Worm (Caenorhabditis elegans) whole organism, young adult: ENCODE results near the gene F38E1.3.
A peak's percentile ranks its signal among the peaks of the same experiment; 100 is the strongest.

Experiments used
- B0261.1 ChIP-seq: sonication (generic microtip); optimal IDR thresholded peaks from 2 replicates; lab custom pipeline; 2016; ENCODE audit warnings: mild to moderate bottlenecking, missing genetic modification characterization, moderate library complexity, missing compliant biosample characterization
- F10E7.11 ChIP-seq: sonication (generic microtip); optimal IDR thresholded peaks from 2 replicates; lab custom pipeline; 2017; ENCODE audit warnings: mild to moderate bottlenecking, missing genetic modification characterization, moderate library complexity, missing compliant biosample characterization
- F22D6.2 ChIP-seq: sonication (generic microtip); optimal IDR thresholded peaks from 2 replicates; lab custom pipeline; 2016; ENCODE audit warnings: mild to moderate bottlenecking, missing genetic modification characterization, missing compliant biosample characterization
- F33H1.4 ChIP-seq: fragments of 200-800 bp; sonication (Bioruptor generic); IDR thresholded peaks from 2 replicates; pipeline ENCODE4 v1.3.6; 2022; ENCODE audit warnings: missing genetic modification reagents, missing genetic modification characterization, missing compliant biosample characterization
- F37B4.10 ChIP-seq: fragments of 200-800 bp; sonication (Bioruptor generic); IDR thresholded peaks from 2 replicates; pipeline ENCODE4 v1.3.6; 2022; ENCODE audit warnings: missing genetic modification characterization, missing compliant biosample characterization
- F49E8.2 ChIP-seq: sonication (generic microtip); optimal IDR thresholded peaks from 3 replicates; lab custom pipeline; 2017; ENCODE audit warnings: missing genetic modification characterization, mild to moderate bottlenecking, missing compliant biosample characterization, antibody characterized with exemption, moderate library complexity; ENCODE audit not compliant: insufficient read depth
- K11D2.4 ChIP-seq: fragments of 200-800 bp; sonication (Bioruptor generic); IDR thresholded peaks from 2 replicates; pipeline ENCODE4 v1.3.6; 2022; ENCODE audit warnings: missing genetic modification reagents, missing genetic modification characterization, missing compliant biosample characterization
- T26A5.8 ChIP-seq: sonication (generic microtip); optimal IDR thresholded peaks from 2 replicates; lab custom pipeline; 2016; ENCODE audit warnings: missing genetic modification characterization, missing compliant biosample characterization
- Y53G8AR.9 ChIP-seq: fragments of 200-800 bp; sonication (Bioruptor generic); conservative IDR thresholded peaks from 2 replicates; pipeline ENCODE4 v1.3.6; 2022; ENCODE audit warnings: missing genetic modification reagents, missing genetic modification characterization, missing compliant biosample characterization
- Y79H2A.3 ChIP-seq: fragments of 200-800 bp; sonication (Bioruptor generic); conservative IDR thresholded peaks from 2 replicates; pipeline ENCODE4 v1.3.6; 2022; ENCODE audit warnings: missing genetic modification reagents, missing genetic modification characterization, missing compliant biosample characterization
- ZK185.1 ChIP-seq: sonication (generic microtip); optimal IDR thresholded peaks from 2 replicates; lab custom pipeline; 2016; ENCODE audit warnings: mild to moderate bottlenecking, missing genetic modification characterization, missing compliant biosample characterization; ENCODE audit not compliant: poor library complexity, severe bottlenecking
- aptf-2 ChIP-seq: fragments of 200-800 bp; sonication (Bioruptor generic); conservative IDR thresholded peaks from 2 replicates; pipeline ENCODE4 v1.3.6; 2022; ENCODE audit warnings: missing genetic modification reagents, missing genetic modification characterization, missing compliant biosample characterization
- attf-6 ChIP-seq: fragments of 200-800 bp; sonication (Bioruptor generic); IDR thresholded peaks from 2 replicates; pipeline ENCODE4 v1.3.6; 2022; ENCODE audit warnings: missing genetic modification reagents, missing genetic modification characterization, missing compliant biosample characterization
- ccch-3 ChIP-seq: fragments of 200-800 bp; sonication (Bioruptor generic); optimal IDR thresholded peaks from 2 replicates; lab custom pipeline; 2018; ENCODE audit warnings: mild to moderate bottlenecking, missing genetic modification characterization, missing compliant biosample characterization
- cebp-1 ChIP-seq, 2 experiments: fragments of 200-800 bp in 1 of 2; sonication (Bioruptor generic) in 1 of 2; sonication (generic microtip) in 1 of 2; IDR thresholded peaks in 1 of 2; optimal IDR thresholded peaks in 1 of 2; 2 replicates each; pipeline versions ENCODE4 v1.3.6 to Lab custom; 2017 to 2022; ENCODE audit warnings: missing compliant biosample characterization in 2 of 2, missing genetic modification characterization in 2 of 2, mild to moderate bottlenecking in 1 of 2, missing genetic modification reagents in 1 of 2, moderate library complexity in 1 of 2
- ceh-27 ChIP-seq: fragments of 200-800 bp; sonication (Bioruptor generic); optimal IDR thresholded peaks from 2 replicates; lab custom pipeline; 2018; ENCODE audit warnings: mild to moderate bottlenecking, missing genetic modification characterization, moderate library complexity, missing compliant biosample characterization
- ceh-79 ChIP-seq: sonication (generic microtip); optimal IDR thresholded peaks from 2 replicates; lab custom pipeline; 2017; ENCODE audit warnings: mild to moderate bottlenecking, missing genetic modification characterization, missing compliant biosample characterization
- chd-7 ChIP-seq: sonication (generic microtip); optimal IDR thresholded peaks from 2 replicates; lab custom pipeline; 2016; ENCODE audit warnings: mild to moderate bottlenecking, missing genetic modification characterization, moderate library complexity, missing compliant biosample characterization
- die-1 ChIP-seq: sonication (generic microtip); optimal IDR thresholded peaks from 2 replicates; lab custom pipeline; 2016; ENCODE audit warnings: missing genotype, mild to moderate bottlenecking, missing genetic modification characterization, missing compliant biosample characterization
- dpff-1 ChIP-seq: sonication (generic microtip); optimal IDR thresholded peaks from 2 replicates; lab custom pipeline; 2017; ENCODE audit warnings: mild to moderate bottlenecking, missing genetic modification characterization, missing compliant biosample characterization
- egl-18 ChIP-seq: fragments of 200-800 bp; sonication (Bioruptor generic); IDR thresholded peaks from 2 replicates; pipeline ENCODE4 v1.3.6; 2022; ENCODE audit warnings: missing genetic modification reagents, missing genetic modification characterization, missing compliant biosample characterization
- egrh-3 ChIP-seq: fragments of 200-800 bp; sonication (Bioruptor generic); IDR thresholded peaks from 2 replicates; pipeline ENCODE4 v1.3.6; 2022; ENCODE audit warnings: missing genetic modification reagents, missing genetic modification characterization, missing compliant biosample characterization
- ekl-4 ChIP-seq: fragments of 200-800 bp; sonication (Bioruptor generic); IDR thresholded peaks from 2 replicates; pipeline ENCODE4 v1.3.6; 2022; ENCODE audit warnings: missing genetic modification reagents, missing genetic modification characterization, missing compliant biosample characterization
- fkh-3 ChIP-seq: sonication (generic microtip); optimal IDR thresholded peaks from 2 replicates; lab custom pipeline; 2016; ENCODE audit warnings: mild to moderate bottlenecking, missing genetic modification characterization, missing compliant biosample characterization
- him-1 ChIP-seq: sonication (generic microtip); optimal IDR thresholded peaks from 2 replicates; lab custom pipeline; 2016; ENCODE audit warnings: missing genotype, missing genetic modification reagents, missing genetic modification characterization, missing compliant biosample characterization
- hsf-1 ChIP-seq: fragments of 200-800 bp; sonication (Bioruptor generic); IDR thresholded peaks from 2 replicates; pipeline ENCODE4 v1.3.6; 2022; ENCODE audit warnings: missing genetic modification reagents, missing genetic modification characterization, missing compliant biosample characterization
- lag-1 ChIP-seq: fragments of 200-800 bp; sonication (Bioruptor generic); IDR thresholded peaks from 2 replicates; pipeline ENCODE4 v1.3.6; 2022; ENCODE audit warnings: missing genetic modification reagents, missing genetic modification characterization, missing compliant biosample characterization
- lin-54 ChIP-seq: fragments of 200-800 bp; sonication (Bioruptor generic); optimal IDR thresholded peaks from 2 replicates; lab custom pipeline; 2018; ENCODE audit warnings: mild to moderate bottlenecking, missing genetic modification characterization, missing compliant biosample characterization
- madf-10 ChIP-seq: sonication (generic microtip); optimal IDR thresholded peaks from 2 replicates; lab custom pipeline; 2016; ENCODE audit warnings: mild to moderate bottlenecking, missing genetic modification characterization, missing compliant biosample characterization
- madf-3 ChIP-seq: fragments of 200-800 bp; sonication (Bioruptor generic); IDR thresholded peaks from 2 replicates; pipeline ENCODE4 v1.3.6; 2022; ENCODE audit warnings: missing genetic modification reagents, missing genetic modification characterization, missing compliant biosample characterization
- nfyb-1 ChIP-seq: fragments of 200-800 bp; sonication (Bioruptor generic); IDR thresholded peaks from 2 replicates; pipeline ENCODE4 v1.3.6; 2022; ENCODE audit warnings: missing genetic modification reagents, missing genetic modification characterization, missing compliant biosample characterization
- nhr-90 ChIP-seq: sonication (generic microtip); optimal IDR thresholded peaks from 2 replicates; lab custom pipeline; 2016; ENCODE audit warnings: missing genotype, mild to moderate bottlenecking, missing genetic modification characterization, missing compliant biosample characterization
- pha-4 ChIP-seq: fragments of 150-350 bp; sonication (generic microtip); optimal IDR thresholded peaks from 2 replicates; lab custom pipeline; 2014; ENCODE audit warnings: missing biosample characterization, missing genetic modification reagents, missing genetic modification characterization
- snpc-3.4 ChIP-seq: sonication (generic microtip); optimal IDR thresholded peaks from 2 replicates; lab custom pipeline; 2017; ENCODE audit warnings: missing genetic modification characterization, mild to moderate bottlenecking, missing compliant biosample characterization, antibody characterized with exemption, moderate library complexity, missing genotype, missing genetic modification reagents
- somi-1 ChIP-seq: fragments of 200-800 bp; sonication (Bioruptor generic); optimal IDR thresholded peaks from 2 replicates; lab custom pipeline; 2018; ENCODE audit warnings: mild to moderate bottlenecking, missing genetic modification characterization, missing compliant biosample characterization
- tbx-9 ChIP-seq: sonication (generic microtip); optimal IDR thresholded peaks from 2 replicates; lab custom pipeline; 2016; ENCODE audit warnings: borderline replicate concordance, missing genetic modification characterization, inconsistent platforms, missing compliant biosample characterization
- xnd-1 ChIP-seq: sonication (generic microtip); optimal IDR thresholded peaks from 2 replicates; lab custom pipeline; 2016; ENCODE audit warnings: missing genotype, missing genetic modification reagents, missing genetic modification characterization, missing compliant biosample characterization
- ztf-22 ChIP-seq: fragments of 200-800 bp; sonication (Bioruptor generic); optimal IDR thresholded peaks from 2 replicates; lab custom pipeline; 2018; ENCODE audit warnings: mild to moderate bottlenecking, missing genetic modification characterization, moderate library complexity, missing compliant biosample characterization
- ztf-26 ChIP-seq: sonication (generic microtip); optimal IDR thresholded peaks from 2 replicates; lab custom pipeline; 2017; ENCODE audit warnings: missing genetic modification characterization, missing compliant biosample characterization
- ztf-6 ChIP-seq: fragments of 200-800 bp; sonication (Bioruptor generic); IDR thresholded peaks from 2 replicates; pipeline ENCODE4 v1.3.6; 2022; ENCODE audit warnings: missing genetic modification reagents, missing genetic modification characterization, missing compliant biosample characterization

The F38E1.3 gene

ce11 chrV:8335620-8336019, 40.3 kb upstream of the F38E1.3 start:
- TF ChIP-seq ceh-79 (tag; lab: Kevin White, UChicago), result no peak
- TF ChIP-seq cebp-1 (GFP tag; IDR thresholded peaks at IDR 0.05; lab: Robert Waterston, UW), result peak; percentile 51; the same call in 1 of the 2 replicates
- TF ChIP-seq cebp-1 (tag; optimal IDR thresholded peaks at IDR 0.05; lab: Kevin White, UChicago), result peak; percentile 78

- TF ChIP-seq aptf-2 (GFP tag; lab: Robert Waterston, UW), result 0 out of 2 replicates have a peak, but pooled peaks have one; percentile 48
- TF ChIP-seq, all 124 proteins: peak for 1; not testable (repeated sequence) for 123
Observed at ce11 chrV:8340924-8341323, 35.0 kb upstream of the F38E1.3 start, which contains the start of gene C08D8.7. Gene C08D8.7 (plus strand): TSS chrV:8341224.

- no peak for TF ChIP-seq madf-3 (GFP tag; lab: Robert Waterston, UW)
- no peak for TF ChIP-seq nfyb-1 (GFP tag; lab: Robert Waterston, UW)
- no peak for TF ChIP-seq T26A5.8 (tag; lab: Kevin White, UChicago)
- TF ChIP-seq fkh-3 (tag; lab: Kevin White, UChicago), result no peak
- no peak for TF ChIP-seq F22D6.2 (tag; lab: Kevin White, UChicago)
- TF ChIP-seq xnd-1, result no peak
- no peak for TF ChIP-seq chd-7
- no peak for TF ChIP-seq snpc-3.4 (tag; lab: Kevin White, UChicago)
- TF ChIP-seq ekl-4 (GFP tag; lab: Robert Waterston, UW), result no peak
- TF ChIP-seq attf-6, result no peak
- no peak for TF ChIP-seq egrh-3 (GFP tag; lab: Robert Waterston, UW)
Observed at ce11 chrV:8342416-8342815, 33.5 kb upstream of the F38E1.3 start.

- TF ChIP-seq ekl-4 (GFP tag; lab: Robert Waterston, UW) (no peak), Y53G8AR.9 (GFP tag; lab: Robert Waterston, UW) (no peak), somi-1 (GFP tag; lab: Kevin White, UChicago) (no peak), hsf-1 (GFP tag; lab: Robert Waterston, UW) (no peak), nhr-90 (tag; lab: Kevin White, UChicago) (no peak)
- TF ChIP-seq, all 124 proteins: peak for 0
Observed at ce11 chrV:8345436-8345835, 30.5 kb upstream of the F38E1.3 start, which contains the start of gene C08D8.1. Gene C08D8.1 (plus strand): TSS chrV:8345759.

ce11 chrV:8348959-8349389, 27.0 kb upstream of the F38E1.3 start:
- TF ChIP-seq ztf-6 (GFP tag; lab: Robert Waterston, UW) (no peak), nhr-90 (tag; lab: Kevin White, UChicago) (peak; percentile 58), aptf-2 (GFP tag; lab: Robert Waterston, UW) (peak; percentile 92), egl-18 (GFP tag; lab: Robert Waterston, UW) (0 out of 2 replicates have a peak, but pooled peaks have one; percentile 9), F33H1.4 (GFP tag; lab: Robert Waterston, UW) (peak; percentile 74), K11D2.4 (GFP tag; lab: Robert Waterston, UW) (peak; percentile 65; the same call in 1 of the 2 replicates), dpff-1 (tag; lab: Kevin White, UChicago) (no peak), ztf-22 (GFP tag; lab: Kevin White, UChicago) (no peak), lin-54 (GFP tag; lab: Kevin White, UChicago) (peak; percentile 84), him-1 (tag; lab: Kevin White, UChicago) (peak; percentile 99), ceh-27 (peak; percentile 67), die-1 (tag; lab: Kevin White, UChicago) (peak; percentile 55), madf-3 (GFP tag; lab: Robert Waterston, UW) (peak; percentile 67; the same call in 1 of the 2 replicates), F49E8.2 (peak; percentile 96), ccch-3 (GFP tag; lab: Kevin White, UChicago) (no peak), F37B4.10 (GFP tag; lab: Robert Waterston, UW) (no peak), pha-4 (tag; lab: Kevin White, UChicago) (no peak), F10E7.11 (tag; lab: Kevin White, UChicago) (peak; percentile 55), Y79H2A.3 (GFP tag; lab: Robert Waterston, UW) (no peak), ZK185.1 (tag; lab: Kevin White, UChicago) (peak; percentile 70), ztf-26 (tag; lab: Kevin White, UChicago) (no peak), B0261.1 (peak; percentile 42), tbx-9 (no peak), madf-10 (tag; lab: Kevin White, UChicago) (peak; percentile 82), lag-1 (GFP tag; lab: Robert Waterston, UW) (no peak)
